Worm (Caenorhabditis elegans) whole organism, L1 larva: Measurements from ENCODE around the gene mrpl-55.

Experiments
- C04F5.9 ChIP-seq: sonication (generic microtip); optimal IDR thresholded peaks from 2 replicates; lab custom pipeline; 2016; ENCODE audit warnings: missing genetic modification characterization, missing compliant biosample characterization
- C16A3.4 ChIP-seq: fragments of 150-350 bp; optimal IDR thresholded peaks from 2 replicates; lab custom pipeline; 2014; ENCODE audit warnings: missing biosample characterization, missing genetic modification characterization
- Y116A8C.19 ChIP-seq: sonication (generic microtip); optimal IDR thresholded peaks from 2 replicates; lab custom pipeline; 2016; ENCODE audit warnings: missing compliant biosample characterization, missing genetic modification characterization, borderline replicate concordance
- ceh-63 ChIP-seq: fragments of 200-800 bp; sonication (Bioruptor generic); optimal IDR thresholded peaks from 2 replicates; lab custom pipeline; 2018; ENCODE audit warnings: mild to moderate bottlenecking, missing genetic modification characterization, missing compliant biosample characterization
- ceh-8 ChIP-seq: fragments of 200-800 bp; sonication (Bioruptor generic); optimal IDR thresholded peaks from 2 replicates; lab custom pipeline; 2018; ENCODE audit warnings: mild to moderate bottlenecking, missing genetic modification characterization, moderate library complexity, missing compliant biosample characterization
- ceh-82 ChIP-seq, 3 experiments: fragments of 150-350 bp in 1 of 3; sonication (generic microtip) in 2 of 3; optimal IDR thresholded peaks; 2 replicates each; lab custom pipeline; 2014 to 2017; ENCODE audit warnings: missing biosample characterization in 3 of 3, missing genetic modification characterization in 3 of 3
- ceh-88 ChIP-seq: fragments of 200-800 bp; sonication (Bioruptor generic); IDR thresholded peaks from 2 replicates; pipeline ENCODE4 v1.3.6; 2022; ENCODE audit warnings: missing genetic modification characterization, missing compliant biosample characterization
- ceh-90 ChIP-seq: sonication (generic microtip); optimal IDR thresholded peaks from 2 replicates; lab custom pipeline; 2016; ENCODE audit warnings: missing genetic modification characterization, missing compliant biosample characterization
- efl-1 ChIP-seq, 4 experiments: fragments of 150-350 bp; optimal IDR thresholded peaks in 3 of 4; peaks in 1 of 4; 1 replicate in 1 of 4; 2 replicates in 3 of 4; lab custom pipeline; 2014; ENCODE audit warnings: missing biosample characterization in 2 of 4, missing genetic modification characterization in 2 of 4, missing genetic modification reagents in 2 of 4
- egl-13 ChIP-seq: sonication (generic microtip); optimal IDR thresholded peaks from 2 replicates; lab custom pipeline; 2016; ENCODE audit warnings: missing genotype, missing genetic modification reagents, missing genetic modification characterization, missing compliant biosample characterization
- egl-27 ChIP-seq, 2 experiments: fragments of 150-350 bp in 1 of 2; sonication (generic microtip); optimal IDR thresholded peaks; 3 replicates each; lab custom pipeline; 2017 to 2018; ENCODE audit warnings: missing biosample characterization in 2 of 2, missing genetic modification characterization in 2 of 2, missing genetic modification reagents in 2 of 2
- elt-2 ChIP-seq: sonication (generic microtip); optimal IDR thresholded peaks from 2 replicates; lab custom pipeline; 2016; ENCODE audit warnings: missing genetic modification characterization, mild to moderate bottlenecking, inconsistent platforms, missing compliant biosample characterization, missing genetic modification reagents
- ets-5 ChIP-seq: fragments of 200-800 bp; sonication (Bioruptor generic); IDR thresholded peaks from 2 replicates; pipeline ENCODE4 v1.3.6; 2022; ENCODE audit warnings: missing genetic modification characterization, missing compliant biosample characterization
- grh-1 ChIP-seq: fragments of 200-800 bp; sonication (Bioruptor generic); IDR thresholded peaks from 2 replicates; pipeline ENCODE4 v1.3.6; 2022; ENCODE audit warnings: missing genetic modification reagents, missing genetic modification characterization, missing compliant biosample characterization
- hlh-4 ChIP-seq: sonication (generic microtip); optimal IDR thresholded peaks from 2 replicates; lab custom pipeline; 2016; ENCODE audit warnings: mild to moderate bottlenecking, missing genetic modification characterization, missing compliant biosample characterization
- hpl-2 ChIP-seq: fragments of 150-350 bp; optimal IDR thresholded peaks from 2 replicates; lab custom pipeline; 2014; ENCODE audit warnings: missing biosample characterization, missing genetic modification reagents, missing genetic modification characterization
- jun-1 ChIP-seq: fragments of 150-350 bp; optimal IDR thresholded peaks from 2 replicates; lab custom pipeline; 2014; ENCODE audit warnings: missing biosample characterization, missing genetic modification reagents, missing genetic modification characterization
- lir-3 ChIP-seq: sonication (generic microtip); optimal IDR thresholded peaks from 2 replicates; lab custom pipeline; 2016; ENCODE audit warnings: mild to moderate bottlenecking, missing genetic modification characterization, moderate library complexity, missing compliant biosample characterization; ENCODE audit not compliant: poor library complexity
- mdl-1 ChIP-seq, 2 experiments: fragments of 150-350 bp; optimal IDR thresholded peaks; 2 replicates each; lab custom pipeline; 2014 to 2017; ENCODE audit warnings: missing biosample characterization in 2 of 2, missing genetic modification characterization in 2 of 2, inconsistent platforms in 1 of 2
- mep-1 ChIP-seq: fragments of 150-350 bp; optimal IDR thresholded peaks from 2 replicates; lab custom pipeline; 2014; ENCODE audit warnings: missing biosample characterization, missing genetic modification characterization
- nhr-11 ChIP-seq: fragments of 150-350 bp; optimal IDR thresholded peaks from 2 replicates; lab custom pipeline; 2014; ENCODE audit warnings: missing biosample characterization, missing genetic modification characterization
- nhr-19 ChIP-seq: fragments of 200-800 bp; sonication (Bioruptor generic); conservative IDR thresholded peaks from 2 replicates; pipeline ENCODE4 v1.3.6; 2022; ENCODE audit warnings: missing genetic modification characterization, missing compliant biosample characterization
- nhr-20 ChIP-seq: sonication (generic microtip); optimal IDR thresholded peaks from 2 replicates; lab custom pipeline; 2016; ENCODE audit warnings: mild to moderate bottlenecking, missing genetic modification characterization, missing compliant biosample characterization
- nhr-28 ChIP-seq: fragments of 150-350 bp; optimal IDR thresholded peaks from 2 replicates; lab custom pipeline; 2014; ENCODE audit warnings: missing biosample characterization, missing genetic modification characterization
- nhr-85 ChIP-seq: sonication (generic microtip); peaks from one replicate; lab custom pipeline; 2016; ENCODE audit warnings: missing genetic modification characterization, inconsistent platforms, missing compliant biosample characterization
- skn-1 ChIP-seq: fragments of 150-350 bp; optimal IDR thresholded peaks from 2 replicates; lab custom pipeline; 2014; ENCODE audit warnings: missing biosample characterization, missing genetic modification characterization
- snu-23 ChIP-seq: sonication (generic microtip); optimal IDR thresholded peaks from 2 replicates; lab custom pipeline; 2016; ENCODE audit warnings: missing genetic modification characterization, missing compliant biosample characterization
- sup-37 ChIP-seq: fragments of 200-800 bp; sonication (Bioruptor generic); optimal IDR thresholded peaks from 2 replicates; lab custom pipeline; 2018; ENCODE audit warnings: mild to moderate bottlenecking, missing genetic modification characterization, missing compliant biosample characterization
- unc-62 ChIP-seq: fragments of 150-350 bp; optimal IDR thresholded peaks from 2 replicates; lab custom pipeline; 2014; ENCODE audit warnings: missing biosample characterization, missing genetic modification reagents, missing genetic modification characterization
- unc-98 ChIP-seq: fragments of 200-800 bp; sonication (Bioruptor generic); IDR thresholded peaks from 2 replicates; pipeline ENCODE4 v1.3.6; 2022; ENCODE audit warnings: missing genetic modification characterization, missing compliant biosample characterization
- xbp-1 ChIP-seq: sonication (generic microtip); optimal IDR thresholded peaks from 2 replicates; lab custom pipeline; 2016; ENCODE audit warnings: missing genetic modification characterization, missing compliant biosample characterization
- ztf-11 ChIP-seq, 2 experiments: sonication (generic microtip); optimal IDR thresholded peaks; 2 replicates each; lab custom pipeline; 2016 to 2017; ENCODE audit warnings: missing genetic modification characterization in 2 of 2, missing biosample characterization in 1 of 2, missing compliant biosample characterization in 1 of 2
- ztf-4 ChIP-seq: fragments of 150-350 bp; optimal IDR thresholded peaks from 2 replicates; lab custom pipeline; 2014; ENCODE audit warnings: missing biosample characterization, missing genetic modification characterization

The mrpl-55 gene

DNA sequence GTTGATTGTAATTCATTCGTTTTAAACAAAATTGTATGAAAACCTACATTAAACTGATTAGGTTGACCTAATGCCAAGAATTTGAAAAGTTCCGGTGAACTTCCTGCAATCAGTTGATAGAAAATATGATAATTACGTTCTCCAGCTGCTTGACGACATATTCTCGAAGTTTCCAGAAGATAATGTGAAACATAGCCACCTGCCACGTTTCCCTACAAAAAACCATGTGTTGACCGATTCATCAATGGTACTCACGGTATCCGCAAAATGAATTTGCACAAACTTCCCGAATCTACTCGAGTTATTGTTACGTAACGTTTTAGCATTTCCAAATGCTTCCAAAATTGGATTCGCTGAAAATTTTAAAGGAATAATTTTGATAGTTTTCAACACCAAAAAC is 5.4 kb upstream of the mrpl-55 start:
- no peak for TF ChIP-seq unc-62
- no peak for TF ChIP-seq snu-23
- no peak for TF ChIP-seq ceh-8 (GFP tag; lab: Kevin White, UChicago)
- no peak for TF ChIP-seq nhr-20
- TF ChIP-seq ztf-4 = no peak
- no peak for TF ChIP-seq ceh-88 (GFP tag; lab: Robert Waterston, UW)
- TF ChIP-seq nhr-85 = no peak
- no peak for TF ChIP-seq mdl-1 (tag; optimal IDR thresholded peaks at IDR 0.05; lab: Kevin White, UChicago)
- TF ChIP-seq mep-1 (tag; lab: Kevin White, UChicago) = no peak

DNA sequence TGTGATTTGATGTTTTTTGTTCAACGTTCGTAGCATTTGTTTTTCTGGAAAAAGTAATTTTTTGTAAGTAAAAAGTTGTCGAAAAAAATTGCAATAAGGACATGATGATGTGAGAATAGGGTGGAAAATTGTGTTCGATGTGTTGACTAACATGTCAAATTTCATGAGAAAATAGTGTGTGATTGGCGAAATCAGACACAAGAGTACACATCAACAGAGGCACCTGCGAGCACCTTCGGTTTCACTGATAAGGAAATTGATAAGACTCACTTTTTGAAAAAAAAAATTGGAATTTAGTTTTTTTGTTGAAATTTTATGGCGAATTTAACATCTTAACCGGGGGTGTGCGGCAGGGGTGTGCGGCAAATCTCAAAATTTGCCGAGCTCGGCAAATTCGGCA is 3.3 kb upstream of the mrpl-55 start, which contains the start of gene hum-8:
Gene hum-8, minus strand, starts transcription at position 46 of the 400 bp plus-strand sequence.
- TF ChIP-seq Y116A8C.19 (no peak), elt-2 (tag; lab: Kevin White, UChicago) (peak; percentile 58), efl-1 (optimal IDR thresholded peaks at IDR 0.05; lab: Kevin White, UChicago) (no peak), efl-1 (GFP tag; optimal IDR thresholded peaks at IDR 0.05 in 1 of 2; lab: Kevin White, UChicago) (peak in 1 of 2 experiments; percentile 89)

DNA sequence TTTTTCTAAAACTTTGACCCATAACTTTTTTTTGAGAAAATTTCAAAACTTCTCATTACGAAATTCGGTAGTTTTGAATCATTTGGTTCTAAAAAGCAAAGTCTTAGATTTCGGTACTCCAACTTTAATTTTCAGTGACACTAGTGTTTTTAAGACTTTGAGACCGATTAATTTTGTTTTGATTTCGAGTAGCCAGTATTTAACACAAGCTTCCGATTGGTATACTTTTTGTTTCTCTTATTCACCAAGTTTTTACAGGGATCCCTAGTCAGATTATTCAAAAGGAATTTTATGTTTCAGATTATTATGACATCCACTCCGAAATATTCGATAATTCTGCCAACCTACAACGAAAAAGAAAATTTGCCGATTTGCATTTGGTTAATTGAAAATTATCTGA is 1.6 kb downstream of the mrpl-55 start, which contains the start of gene dpm-1:
Gene dpm-1, plus strand, starts transcription at position 301 of the 400 bp plus-strand sequence.
- no peak for TF ChIP-seq grh-1 (GFP tag; lab: Robert Waterston, UW)
- TF ChIP-seq jun-1 = no peak
- no peak for TF ChIP-seq C16A3.4
- no peak for TF ChIP-seq nhr-19 (GFP tag; lab: Robert Waterston, UW)
- TF ChIP-seq nhr-11 (tag; lab: Kevin White, UChicago) = no peak
- no peak for TF ChIP-seq ceh-63 (GFP tag; lab: Kevin White, UChicago)
- TF ChIP-seq hlh-4 (tag; lab: Kevin White, UChicago) = no peak
- TF ChIP-seq nhr-85 = no peak
- no peak for TF ChIP-seq xbp-1 (tag; lab: Kevin White, UChicago)

DNA sequence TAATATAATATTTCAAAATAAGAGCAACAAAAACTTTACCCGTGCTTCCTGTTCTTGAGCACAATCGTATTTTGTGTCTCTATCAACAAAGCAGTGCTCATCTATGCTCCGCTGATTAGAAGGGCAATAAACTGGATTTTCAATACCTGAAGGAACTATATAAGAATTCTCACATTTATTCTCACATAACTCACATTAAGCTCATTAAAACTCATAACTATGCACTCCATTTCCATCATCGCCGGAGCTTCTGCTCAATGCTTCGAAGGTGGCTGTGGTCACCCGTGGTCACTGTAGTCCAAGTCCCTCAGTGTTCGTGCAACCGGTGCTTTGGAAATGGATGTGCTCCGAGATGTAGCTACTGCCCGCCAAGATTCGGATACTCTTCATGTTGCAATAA is 11.0 kb downstream of the mrpl-55 start, which contains the start of the genes Y66H1A.8 and M04G7.5:
Gene Y66H1A.8, minus strand, starts transcription at position 101 of the 400 bp plus-strand sequence.
Gene M04G7.5, plus strand, starts transcription at position 258 of the 400 bp plus-strand sequence.
- TF ChIP-seq egl-27 (tag; optimal IDR thresholded peaks at IDR 0.05; lab: Kevin White, UChicago) (no peak), C04F5.9 (tag; lab: Kevin White, UChicago) (no peak), lir-3 (tag; lab: Kevin White, UChicago) (no peak), skn-1 (tag; lab: Kevin White, UChicago) (no peak), nhr-20 (no peak), ets-5 (GFP tag; lab: Robert Waterston, UW) (no peak), hlh-4 (tag; lab: Kevin White, UChicago) (no peak), ceh-90 (tag; lab: Kevin White, UChicago) (no peak), nhr-19 (GFP tag; lab: Robert Waterston, UW) (no peak), egl-13 (tag; lab: Kevin White, UChicago) (no peak)

DNA sequence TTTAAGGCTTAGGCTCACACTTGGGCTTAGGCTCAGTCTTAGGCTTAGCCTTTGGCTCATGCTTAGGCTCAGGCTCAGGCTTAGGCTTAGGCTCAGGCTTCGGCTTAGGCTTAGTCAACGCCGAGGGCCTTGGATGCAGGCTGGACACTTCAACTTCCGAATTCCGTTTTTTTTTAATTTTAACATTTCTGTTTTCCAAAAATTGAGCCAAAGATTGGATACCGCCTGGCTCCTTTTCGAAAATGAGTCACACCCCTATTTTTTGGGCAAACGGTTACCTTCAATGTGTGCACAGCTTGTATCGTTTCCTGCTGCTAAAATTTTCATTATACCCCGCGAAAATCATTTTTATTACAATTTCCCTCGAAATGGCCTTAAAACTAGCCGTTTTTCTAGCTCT is 11.7 kb downstream of the mrpl-55 start, which contains the start of gene M04G7.1:
Gene M04G7.1, plus strand, starts transcription at position 301 of the 400 bp plus-strand sequence.
- TF ChIP-seq grh-1 (GFP tag; lab: Robert Waterston, UW) (no peak), sup-37 (no peak), nhr-28 (tag; lab: Kevin White, UChicago) (no peak), ztf-11 (tag; optimal IDR thresholded peaks at IDR 0.05; lab: Kevin White, UChicago) (no peak), ceh-82 (tag; optimal IDR thresholded peaks at IDR 0.05; lab: Kevin White, UChicago) (no peak), hpl-2 (GFP tag; lab: Kevin White, UChicago) (no peak), unc-98 (GFP tag; lab: Robert Waterston, UW) (no peak), snu-23 (no peak)
